Fruit fly (Drosophila melanogaster) whole organism, embryonic: ENCODE measurements around the gene TwdlC.

Experiments
- ATbp ChIP-seq: fragments of 200-800 bp; sonication (Bioruptor generic); optimal IDR thresholded peaks from 2 replicates; lab custom pipeline; 2017; ENCODE audit warnings: missing biosample characterization, mild to moderate bottlenecking, missing genetic modification characterization, missing genetic modification reagents
- CG13894 ChIP-seq: fragments of 200-800 bp; sonication (Bioruptor generic); optimal IDR thresholded peaks from 3 replicates; lab custom pipeline; 2018; ENCODE audit warnings: missing biosample characterization, mild to moderate bottlenecking, missing genetic modification characterization, moderate library complexity
- CG14050 ChIP-seq: fragments of 200-800 bp; sonication (Bioruptor generic); IDR thresholded peaks from 3 replicates; pipeline ENCODE4 v1.3.6; 2022; ENCODE audit warnings: missing biosample characterization, missing genetic modification characterization
- CG15514 ChIP-seq: fragments of 200-800 bp; sonication (Bioruptor generic); optimal IDR thresholded peaks from 3 replicates; lab custom pipeline; 2017; ENCODE audit warnings: missing biosample characterization, missing genetic modification characterization, mild to moderate bottlenecking, moderate library complexity, missing genetic modification reagents
- CG18599 ChIP-seq: fragments of 200-800 bp; sonication (Bioruptor generic); optimal IDR thresholded peaks from 3 replicates; lab custom pipeline; 2017; ENCODE audit warnings: missing biosample characterization, missing genetic modification characterization, mild to moderate bottlenecking, moderate library complexity, missing genetic modification reagents
- CG30403 ChIP-seq: fragments of 200-800 bp; sonication (Bioruptor generic); optimal IDR thresholded peaks from 3 replicates; lab custom pipeline; 2016; ENCODE audit warnings: missing biosample characterization, missing genetic modification characterization
- CG31441 ChIP-seq: fragments of 200-800 bp; sonication (Bioruptor generic); IDR thresholded peaks from 2 replicates; pipeline ENCODE4 v1.3.6; 2022; ENCODE audit warnings: missing biosample characterization, missing genetic modification characterization
- CG32532 ChIP-seq: fragments of 200-800 bp; sonication (Bioruptor generic); IDR thresholded peaks from 2 replicates; pipeline ENCODE4 v1.3.6; 2022; ENCODE audit warnings: missing biosample characterization, missing genetic modification characterization
- CG34376 ChIP-seq: fragments of 200-800 bp; sonication (Bioruptor generic); optimal IDR thresholded peaks from 2 replicates; lab custom pipeline; 2018; ENCODE audit warnings: missing biosample characterization, mild to moderate bottlenecking, missing genetic modification characterization
- CG3995 ChIP-seq: fragments of 200-800 bp; sonication (Bioruptor generic); optimal IDR thresholded peaks from 3 replicates; lab custom pipeline; 2016; ENCODE audit warnings: missing biosample characterization, missing genetic modification characterization
- CG6272 ChIP-seq: fragments of 200-800 bp; sonication (Bioruptor generic); IDR thresholded peaks from 2 replicates; pipeline ENCODE4 v1.3.6; 2022; ENCODE audit warnings: missing biosample characterization, missing genetic modification characterization
- CG6654 ChIP-seq: fragments of 200-800 bp; sonication (Bioruptor generic); optimal IDR thresholded peaks from 2 replicates; lab custom pipeline; 2017; ENCODE audit warnings: missing biosample characterization, mild to moderate bottlenecking, missing genetic modification characterization
- CG6689 ChIP-seq: fragments of 200-800 bp; sonication (Bioruptor generic); IDR thresholded peaks from 2 replicates; pipeline ENCODE4 v1.3.6; 2022; ENCODE audit warnings: missing biosample characterization, missing genetic modification characterization
- CTCF ChIP-seq: fragments of 200-800 bp; sonication (Bioruptor generic); optimal IDR thresholded peaks from 2 replicates; lab custom pipeline; 2017; ENCODE audit warnings: missing biosample characterization, mild to moderate bottlenecking, missing genetic modification characterization, moderate library complexity
- D19A ChIP-seq: fragments of 200-800 bp; optimal IDR thresholded peaks from 3 replicates; lab custom pipeline; 2019; ENCODE audit warnings: missing biosample characterization, mild to moderate bottlenecking, missing genetic modification characterization, moderate library complexity
- D19B ChIP-seq: fragments of 200-800 bp; sonication (Bioruptor generic); optimal IDR thresholded peaks from 2 replicates; lab custom pipeline; 2017; ENCODE audit warnings: missing biosample characterization, mild to moderate bottlenecking, missing genetic modification characterization
- Deaf1 ChIP-seq: fragments of 200-800 bp; optimal IDR thresholded peaks from 3 replicates; lab custom pipeline; 2019; ENCODE audit warnings: missing biosample characterization, mild to moderate bottlenecking, missing genetic modification characterization, moderate library complexity
- Dip2 ChIP-seq: fragments of 200-800 bp; sonication (Bioruptor generic); IDR thresholded peaks from 2 replicates; pipeline ENCODE4 v1.3.6; 2022; ENCODE audit warnings: missing biosample characterization, missing genetic modification characterization
- ERR ChIP-seq: fragments of 200-800 bp; sonication (Bioruptor generic); optimal IDR thresholded peaks from 2 replicates; lab custom pipeline; 2016; ENCODE audit warnings: missing biosample characterization, missing genetic modification characterization
- Eip74EF ChIP-seq, 2 experiments: fragments of 200-800 bp in 1 of 2; fragments of >200 bp in 1 of 2; sonication (Bioruptor generic) in 1 of 2; optimal IDR thresholded peaks; 2 replicates each; lab custom pipeline; 2017 to 2019; ENCODE audit warnings: missing biosample characterization in 2 of 2, missing genetic modification characterization in 2 of 2, mild to moderate bottlenecking in 1 of 2, moderate library complexity in 1 of 2
- Elba2 ChIP-seq: fragments of 200-800 bp; sonication (Bioruptor generic); optimal IDR thresholded peaks from 3 replicates; lab custom pipeline; 2016; ENCODE audit warnings: missing biosample characterization, missing genetic modification characterization
- Fer3 ChIP-seq: fragments of 200-800 bp; sonication (Bioruptor generic); optimal IDR thresholded peaks from 2 replicates; lab custom pipeline; 2018; ENCODE audit warnings: missing biosample characterization, mild to moderate bottlenecking, missing genetic modification characterization, moderate library complexity
- Hmr ChIP-seq: fragments of 200-800 bp; sonication (Bioruptor generic); optimal IDR thresholded peaks from 3 replicates; lab custom pipeline; 2017; ENCODE audit warnings: mild to moderate bottlenecking, missing biosample characterization, missing genetic modification reagents, missing genetic modification characterization
- Max ChIP-seq: fragments of 200-800 bp; sonication (Bioruptor generic); optimal IDR thresholded peaks from 2 replicates; lab custom pipeline; 2016; ENCODE audit warnings: missing biosample characterization, mild to moderate bottlenecking, missing genetic modification characterization
- Meics ChIP-seq: fragments of 200-800 bp; sonication (Bioruptor generic); optimal IDR thresholded peaks from 2 replicates; lab custom pipeline; 2017; ENCODE audit warnings: missing biosample characterization, mild to moderate bottlenecking, missing genetic modification characterization
- Neu2 ChIP-seq: fragments of 200-800 bp; sonication (Bioruptor generic); optimal IDR thresholded peaks from 3 replicates; lab custom pipeline; 2016; ENCODE audit warnings: missing biosample characterization, missing genetic modification characterization, borderline replicate concordance
- ase ChIP-seq: fragments of 200-800 bp; sonication (Bioruptor generic); IDR thresholded peaks from 3 replicates; pipeline ENCODE4 v1.3.6; 2022; ENCODE audit warnings: missing biosample characterization, missing genetic modification characterization
- bcd ChIP-seq: fragments of 200-800 bp; sonication (Bioruptor generic); optimal IDR thresholded peaks from 2 replicates; lab custom pipeline; 2017; ENCODE audit warnings: missing biosample characterization, mild to moderate bottlenecking, missing genetic modification characterization
- cas ChIP-seq: fragments of 200-800 bp; sonication (Bioruptor generic); IDR thresholded peaks from 2 replicates; pipeline ENCODE4 v1.3.6; 2022; ENCODE audit warnings: missing biosample characterization, missing genetic modification characterization
- caup ChIP-seq: fragments of 200-800 bp; sonication (Bioruptor generic); optimal IDR thresholded peaks from 3 replicates; lab custom pipeline; 2017; ENCODE audit warnings: missing biosample characterization, mild to moderate bottlenecking, missing genetic modification characterization, moderate library complexity; ENCODE audit not compliant: severe bottlenecking
- chn ChIP-seq: fragments of 200-800 bp; sonication (Bioruptor generic); optimal IDR thresholded peaks from 2 replicates; lab custom pipeline; 2016; ENCODE audit warnings: missing biosample characterization, missing genetic modification characterization
- dm ChIP-seq: fragments of 200-800 bp; sonication (Bioruptor generic); optimal IDR thresholded peaks from 3 replicates; lab custom pipeline; 2016; ENCODE audit warnings: missing biosample characterization, missing genetic modification characterization
- dmrt11E ChIP-seq: fragments of 200-800 bp; sonication (Bioruptor generic); optimal IDR thresholded peaks from 3 replicates; lab custom pipeline; 2018; ENCODE audit warnings: missing biosample characterization, mild to moderate bottlenecking, missing genetic modification characterization, moderate library complexity
- dysf ChIP-seq: fragments of 200-800 bp; sonication (Bioruptor generic); IDR thresholded peaks from 3 replicates; pipeline ENCODE4 v1.3.6; 2022; ENCODE audit warnings: missing biosample characterization, missing genetic modification characterization
- en ChIP-seq: fragments of 200-800 bp; sonication (Bioruptor generic); optimal IDR thresholded peaks from 2 replicates; lab custom pipeline; 2016; ENCODE audit warnings: missing biosample characterization, missing genetic modification characterization
- esg ChIP-seq: fragments of 200-800 bp; sonication (Bioruptor generic); conservative IDR thresholded peaks from 2 replicates; pipeline ENCODE4 v1.3.6; 2022; ENCODE audit warnings: missing biosample characterization, missing genetic modification characterization
- fd3F ChIP-seq: fragments of 200-800 bp; sonication (Bioruptor generic); optimal IDR thresholded peaks from 2 replicates; lab custom pipeline; 2018; ENCODE audit warnings: missing biosample characterization, mild to moderate bottlenecking, missing genetic modification characterization, moderate library complexity
- gsb-n ChIP-seq: fragments of 200-800 bp; sonication (Bioruptor generic); optimal IDR thresholded peaks from 3 replicates; lab custom pipeline; 2018; ENCODE audit warnings: missing biosample characterization, mild to moderate bottlenecking, missing genetic modification characterization
- inv ChIP-seq: fragments of 200-800 bp; sonication (Bioruptor generic); IDR thresholded peaks from 2 replicates; pipeline ENCODE4 v1.3.6; 2022; ENCODE audit warnings: missing biosample characterization, missing genetic modification characterization; ENCODE audit not compliant: partially characterized antibody
- nerfin-1 ChIP-seq: fragments of 200-800 bp; sonication (Bioruptor generic); optimal IDR thresholded peaks from 3 replicates; lab custom pipeline; 2019; ENCODE audit warnings: missing biosample characterization, mild to moderate bottlenecking, missing genetic modification characterization, moderate library complexity
- nmo ChIP-seq: fragments of 200-800 bp; sonication (Bioruptor generic); optimal IDR thresholded peaks from 2 replicates; lab custom pipeline; 2018; ENCODE audit warnings: missing biosample characterization, mild to moderate bottlenecking, missing genetic modification characterization, moderate library complexity
- oc ChIP-seq: fragments of 200-800 bp; sonication (Bioruptor generic); optimal IDR thresholded peaks from 2 replicates; lab custom pipeline; 2018; ENCODE audit warnings: missing biosample characterization, mild to moderate bottlenecking, missing genetic modification characterization, moderate library complexity
- odd ChIP-seq: fragments of 200-800 bp; sonication (Bioruptor generic); optimal IDR thresholded peaks from 2 replicates; lab custom pipeline; 2017; ENCODE audit warnings: missing biosample characterization, mild to moderate bottlenecking, missing genetic modification characterization
- pb ChIP-seq: fragments of 200-800 bp; sonication (Bioruptor generic); optimal IDR thresholded peaks from 3 replicates; lab custom pipeline; 2016; ENCODE audit warnings: missing biosample characterization, missing genetic modification characterization
- pfk ChIP-seq: fragments of 200-800 bp; sonication (Bioruptor generic); optimal IDR thresholded peaks from 2 replicates; lab custom pipeline; 2018; ENCODE audit warnings: missing biosample characterization, mild to moderate bottlenecking, missing genetic modification characterization, moderate library complexity
- prd ChIP-seq, 3 experiments: fragments of >200 bp in 2 of 3; fragments of 200-800 bp in 1 of 3; sonication (Bioruptor generic) in 1 of 3; optimal IDR thresholded peaks in 2 of 3; IDR thresholded peaks in 1 of 3; 2 replicates in 2 of 3; 3 replicates in 1 of 3; pipeline versions ENCODE4 v1.3.6 to Lab custom; 2017 to 2022; ENCODE audit warnings: missing biosample characterization in 1 of 3, missing genetic modification characterization in 1 of 3
- salm ChIP-seq: fragments of 200-800 bp; sonication (Bioruptor generic); optimal IDR thresholded peaks from 2 replicates; lab custom pipeline; 2018; ENCODE audit warnings: missing biosample characterization, mild to moderate bottlenecking, missing genetic modification characterization
- sd ChIP-seq: fragments of 200-800 bp; sonication (Bioruptor generic); optimal IDR thresholded peaks from 3 replicates; lab custom pipeline; 2018; ENCODE audit warnings: missing biosample characterization, mild to moderate bottlenecking, missing genetic modification characterization, moderate library complexity

Gene TwdlC

dm6 chr3R:26989802-26990509 lies 4.7 kb upstream of the TwdlC start, which contains the start of gene CG31076 (continued):
- TF ChIP-seq CG18599 = peak; percentile 41
- no peak for TF ChIP-seq Elba2 (GFP tag; lab: Kevin White, UChicago)
- peak; percentile 86 for TF ChIP-seq D19A (tag; lab: Kevin White, UChicago)
- peak; percentile 14 for TF ChIP-seq Fer3 (tag; lab: Kevin White, UChicago)
- TF ChIP-seq fd3F = no peak
- peak; percentile 30 for TF ChIP-seq CG15514 (GFP tag; lab: Kevin White, UChicago)
- 0 out of 3 replicates have a peak, but pooled peaks have one; percentile 15 for TF ChIP-seq CG14050 (GFP tag; lab: Robert Waterston, UW)
- peak; percentile 18 for TF ChIP-seq bcd (GFP tag; lab: Kevin White, UChicago)
- TF ChIP-seq odd (GFP tag; lab: Kevin White, UChicago) = peak; percentile 22
- TF ChIP-seq ERR (GFP tag; lab: Kevin White, UChicago) = no peak
- TF ChIP-seq pb (GFP tag; lab: Kevin White, UChicago) = no peak
- peak; percentile 30 for TF ChIP-seq Max (GFP tag; lab: Kevin White, UChicago)
- peak; percentile 28 for TF ChIP-seq nmo (GFP tag; lab: Kevin White, UChicago)
- peak; percentile 31; the same call in 1 of the 2 replicates for TF ChIP-seq CG6689 (GFP tag; lab: Robert Waterston, UW)
- peak; percentile 77 for TF ChIP-seq sd (tag; lab: Kevin White, UChicago)
- TF ChIP-seq inv (GFP tag; lab: Robert Waterston, UW) = no peak
- no peak for TF ChIP-seq dmrt11E
- no peak for TF ChIP-seq dm (GFP tag; lab: Kevin White, UChicago)
- peak; percentile 34 for TF ChIP-seq Deaf1 (tag; lab: Kevin White, UChicago)
- peak; percentile 92 for TF ChIP-seq CTCF (GFP tag; lab: Kevin White, UChicago)
- peak; percentile 43; the same call in 1 of the 3 replicates for TF ChIP-seq dysf (GFP tag; lab: Robert Waterston, UW)
- no peak for TF ChIP-seq gsb-n (tag; lab: Kevin White, UChicago)
- TF ChIP-seq nerfin-1 (tag; lab: Kevin White, UChicago) = no peak
- TF ChIP-seq CG32532 (GFP tag; lab: Robert Waterston, UW) = no peak
- TF ChIP-seq CG31441 (GFP tag; lab: Robert Waterston, UW) = peak; percentile 48; the same call in 1 of the 2 replicates
- no peak for TF ChIP-seq oc (tag; lab: Kevin White, UChicago)
- TF ChIP-seq CG13894 = no peak
- TF ChIP-seq prd (optimal IDR thresholded peaks at IDR 0.05; lab: Kevin White, UChicago) = no peak
- TF ChIP-seq prd (GFP tag; IDR thresholded peaks at IDR 0.05; lab: Robert Waterston, UW) = peak; percentile 37; the same call in 1 of the 3 replicates
- TF ChIP-seq Neu2 (GFP tag; lab: Kevin White, UChicago) = no peak
- no peak for TF ChIP-seq pfk (GFP tag; lab: Kevin White, UChicago)
- TF ChIP-seq ase (GFP tag; lab: Robert Waterston, UW) = no peak
- TF ChIP-seq Eip74EF (GFP tag; optimal IDR thresholded peaks at IDR 0.05; lab: Kevin White, UChicago) = peak in 1 of 2 experiments; percentile 12
- no peak for TF ChIP-seq en (GFP tag; lab: Kevin White, UChicago)
- TF ChIP-seq D19B (GFP tag; lab: Kevin White, UChicago) = peak; percentile 92
- peak; percentile 18 for TF ChIP-seq Hmr (GFP tag; lab: Kevin White, UChicago)
- TF ChIP-seq chn = no peak
- TF ChIP-seq ATbp (GFP tag; lab: Kevin White, UChicago) = no peak
- no peak for TF ChIP-seq esg (GFP tag; lab: Robert Waterston, UW)
- TF ChIP-seq cas (GFP tag; lab: Robert Waterston, UW) = 0 out of 2 replicates have a peak, but pooled peaks have one; percentile 19
- no peak for TF ChIP-seq CG3995 (GFP tag; lab: Kevin White, UChicago)
- no peak for TF ChIP-seq caup (GFP tag; lab: Kevin White, UChicago)
- peak; percentile 35 for TF ChIP-seq CG30403
- TF ChIP-seq CG34376 (GFP tag; lab: Kevin White, UChicago) = peak; percentile 9
- peak; percentile 88 for TF ChIP-seq Dip2
- peak; percentile 18 for TF ChIP-seq Meics
- no peak for TF ChIP-seq CG6654 (GFP tag; lab: Kevin White, UChicago)
- no peak for TF ChIP-seq salm (tag; lab: Kevin White, UChicago)
- TF ChIP-seq CG6272 (GFP tag; lab: Robert Waterston, UW) = no peak
